Fruit fly (Drosophila melanogaster) S2 (cell line): Measurements from ENCODE around the gene CG31106.
A peak's percentile ranks its signal among the peaks of the same experiment; 100 is the strongest.

Experiments
- CG8478 ChIP-seq: fragments of >200 bp; optimal IDR thresholded peaks from 2 replicates; lab custom pipeline; 2018
- CTCF ChIP-seq, 2 experiments: fragments of >200 bp; optimal IDR thresholded peaks; 2 replicates each; lab custom pipeline; 2018

The CG31106 gene

DNA sequence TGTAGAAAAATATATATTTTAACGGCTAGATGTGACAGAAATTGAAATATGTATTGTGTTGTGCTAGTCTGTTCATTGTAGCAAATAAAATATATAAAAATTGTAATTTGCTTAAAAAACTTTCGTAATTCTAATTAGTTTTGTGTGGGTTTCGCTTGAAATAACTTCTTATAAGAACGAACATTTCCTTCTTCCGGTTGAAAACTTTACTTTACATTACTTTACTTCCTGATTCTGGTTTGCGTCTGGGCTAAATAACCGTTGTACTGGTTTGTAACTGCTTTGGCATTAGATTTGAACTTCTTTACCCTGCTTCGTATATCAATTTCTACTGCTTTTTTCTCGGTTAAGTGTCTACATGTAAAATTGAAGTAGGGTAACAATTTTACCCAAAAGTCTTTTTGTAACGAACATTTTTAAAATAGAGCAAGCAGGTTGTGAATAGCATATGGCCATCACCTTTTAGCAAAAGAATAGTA lies 22.3 kb upstream of the CG31106 start, which contains the start of gene lobo:
Gene lobo (minus strand): TSS at position 51 of the 479 bp plus-strand sequence.
- TF ChIP-seq CTCF (optimal IDR thresholded peaks at IDR 0.05; lab: Kevin White, UChicago) (peak; percentile 77 to 83), CG8478 (lab: Kevin White, UChicago) (no peak)

DNA sequence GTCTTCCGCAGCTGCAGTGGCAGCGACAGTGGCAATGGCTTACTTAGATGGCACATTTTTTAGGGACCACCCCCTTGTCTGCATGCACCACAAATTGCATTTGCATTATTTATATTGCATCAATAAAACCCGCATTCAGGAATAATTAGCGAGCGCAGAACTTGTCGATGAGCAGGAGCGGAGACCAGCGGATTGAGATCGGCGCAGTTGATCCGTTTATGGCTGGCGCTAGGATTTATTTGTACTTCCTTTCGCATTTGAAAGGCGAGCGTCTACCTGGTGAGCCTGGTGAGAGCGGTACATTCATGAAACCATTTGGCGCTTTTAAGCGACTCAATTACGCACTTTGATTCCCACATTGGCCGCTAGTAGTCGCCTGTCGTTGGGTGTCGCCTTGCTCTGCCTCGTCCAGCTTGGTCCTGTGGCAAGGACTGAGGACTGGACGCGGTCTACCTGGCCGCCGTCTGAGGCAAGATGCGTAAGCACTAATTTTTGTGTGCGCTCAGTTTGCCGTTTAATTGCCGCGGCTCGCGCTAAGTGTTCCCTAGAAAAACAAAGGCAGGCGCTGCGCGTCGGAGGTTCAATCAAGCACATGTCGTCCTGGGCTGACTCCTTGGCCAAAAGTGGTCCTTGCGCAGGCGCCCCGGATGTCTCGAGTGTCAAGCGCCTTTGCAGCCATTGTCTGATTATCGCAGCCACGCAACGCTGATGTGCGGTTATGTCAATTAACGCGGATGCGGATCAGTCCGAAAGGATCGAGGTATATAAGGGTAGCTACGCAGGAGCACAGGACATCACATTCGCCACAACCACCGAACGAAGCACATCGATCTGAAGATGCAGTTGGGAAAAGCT lies 21.1 kb upstream of the CG31106 start, which contains the start of gene CG13653:
Gene CG13653 (plus strand): TSS at position 805 of the 855 bp plus-strand sequence.
- peak in 1 of 2 experiments; percentile 13 for TF ChIP-seq CTCF (optimal IDR thresholded peaks at IDR 0.05; lab: Kevin White, UChicago)
- no peak for TF ChIP-seq CG8478 (lab: Kevin White, UChicago)

- TF ChIP-seq CG8478 (lab: Kevin White, UChicago), result no peak
- TF ChIP-seq CTCF (optimal IDR thresholded peaks at IDR 0.05; lab: Kevin White, UChicago), result no peak
Observed at dm6 chr3R:25199321-25199868, 16.7 kb upstream of the CG31106 start, which contains the start of gene CG13654. TSS of gene CG13654 (plus strand) at chr3R:25199818.

- no peak for TF ChIP-seq CTCF (optimal IDR thresholded peaks at IDR 0.05; lab: Kevin White, UChicago)
- no peak for TF ChIP-seq CG8478 (lab: Kevin White, UChicago)
Observed at dm6 chr3R:25205413-25205977, 10.6 kb upstream of the CG31106 start.

- TF ChIP-seq CG8478 (lab: Kevin White, UChicago) (no peak), CTCF (optimal IDR thresholded peaks at IDR 0.05; lab: Kevin White, UChicago) (no peak)
Observed at dm6 chr3R:25207405-25208003, 8.6 kb upstream of the CG31106 start.

dm6 chr3R:25208042-25208766 lies 7.9 kb upstream of the CG31106 start, which contains the start of gene Cad96Ca:
TSS of gene Cad96Ca (minus strand) at chr3R:25208283.
- TF ChIP-seq CTCF (optimal IDR thresholded peaks at IDR 0.05; lab: Kevin White, UChicago), result no peak
- TF ChIP-seq CG8478 (lab: Kevin White, UChicago), result no peak

- no peak for TF ChIP-seq CTCF (optimal IDR thresholded peaks at IDR 0.05; lab: Kevin White, UChicago)
- TF ChIP-seq CG8478 (lab: Kevin White, UChicago), result no peak
Observed at dm6 chr3R:25208767-25209075, 7.4 kb upstream of the CG31106 start.

dm6 chr3R:25209207-25209606 lies 6.9 kb upstream of the CG31106 start:
- TF ChIP-seq CG8478 (lab: Kevin White, UChicago) (no peak), CTCF (optimal IDR thresholded peaks at IDR 0.05; lab: Kevin White, UChicago) (no peak)

DNA sequence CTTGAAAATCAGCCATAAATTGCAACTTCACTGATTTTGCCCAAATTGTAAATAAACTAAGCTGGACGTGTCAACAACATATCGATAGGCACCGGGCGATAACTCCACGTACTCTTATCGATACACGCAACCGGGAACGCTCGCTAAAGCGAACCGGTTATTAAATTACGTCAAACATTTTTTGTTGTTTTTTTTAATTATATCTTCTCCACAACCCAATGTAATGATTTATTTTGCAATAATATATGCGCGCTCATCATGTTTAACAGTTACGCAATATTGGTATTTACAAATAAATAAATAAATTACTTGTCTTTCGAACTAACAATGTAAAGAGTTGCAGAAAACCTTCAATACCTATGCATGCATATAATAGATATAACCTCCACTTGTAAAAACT lies 974 bp upstream of the CG31106 start, which contains the start of gene Saysd1:
Gene Saysd1 (minus strand): TSS at position 66 of the 400 bp plus-strand sequence.
- no peak for TF ChIP-seq CTCF (optimal IDR thresholded peaks at IDR 0.05; lab: Kevin White, UChicago)
- TF ChIP-seq CG8478 (lab: Kevin White, UChicago), result no peak

dm6 chr3R:25219018-25219417 lies 2.9 kb downstream of the CG31106 start, which contains the start of gene CG31103:
TSS of gene CG31103 (plus strand) at chr3R:25219318.
- no peak for TF ChIP-seq CTCF (optimal IDR thresholded peaks at IDR 0.05; lab: Kevin White, UChicago)
- no peak for TF ChIP-seq CG8478 (lab: Kevin White, UChicago)

- TF ChIP-seq CG8478 (lab: Kevin White, UChicago) (no peak), CTCF (optimal IDR thresholded peaks at IDR 0.05; lab: Kevin White, UChicago) (peak in 1 of 2 experiments; percentile 2)
Observed at dm6 chr3R:25221203-25221807, 5.2 kb downstream of the CG31106 start, which contains the start of gene Alg9. TSS of gene Alg9 (plus strand) at chr3R:25221589.

dm6 chr3R:25225483-25225882 lies 9.4 kb downstream of the CG31106 start:
- TF ChIP-seq CTCF (optimal IDR thresholded peaks at IDR 0.05; lab: Kevin White, UChicago), result no peak
- no peak for TF ChIP-seq CG8478 (lab: Kevin White, UChicago)

DNA sequence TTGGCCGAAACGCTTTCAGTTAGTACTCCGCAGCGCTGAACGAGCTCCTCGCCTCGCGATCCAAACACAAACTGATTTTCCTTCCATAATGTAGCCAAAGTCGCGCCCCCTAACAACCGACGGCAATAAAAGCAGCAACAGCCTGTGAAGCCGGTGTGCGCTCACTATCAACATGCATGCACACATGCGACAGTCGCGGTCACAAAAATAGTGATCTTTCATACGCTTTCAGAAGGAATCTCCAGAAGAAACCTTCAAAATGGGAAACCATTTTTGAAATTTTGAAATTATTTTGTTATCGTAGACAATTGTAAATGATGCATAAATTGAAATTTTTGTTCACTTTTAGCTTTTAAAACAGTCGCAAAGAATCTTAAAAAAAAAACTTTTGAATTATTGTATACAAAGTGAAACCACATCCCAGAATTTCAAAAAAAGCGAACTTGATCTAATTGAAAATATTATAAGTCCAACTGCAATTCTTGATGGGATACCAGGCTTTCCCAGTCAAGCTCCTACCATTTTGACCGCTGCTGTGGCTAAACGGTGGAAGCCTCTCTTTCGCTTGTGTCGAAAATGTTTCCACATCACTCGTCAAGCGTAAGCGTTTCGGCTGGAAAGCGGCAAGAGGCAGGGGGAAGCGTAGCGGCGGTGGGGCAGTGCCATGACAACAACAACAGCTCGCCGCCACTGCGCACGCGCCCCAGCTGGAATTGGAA lies 16.3 kb downstream of the CG31106 start, which contains the start of gene Cad96Cb:
Gene Cad96Cb (minus strand): TSS at position 51 of the 719 bp plus-strand sequence.
- TF ChIP-seq CG8478 (lab: Kevin White, UChicago), result no peak
- no peak for TF ChIP-seq CTCF (optimal IDR thresholded peaks at IDR 0.05; lab: Kevin White, UChicago)
